Worm (Caenorhabditis elegans) whole organism, L4 larva: Measurements from ENCODE around the gene glb-24.

Experiments
- F26F4.8 ChIP-seq: fragments of 200-800 bp; sonication (Bioruptor generic); conservative IDR thresholded peaks from 2 replicates; pipeline ENCODE4 v1.3.6; 2022; ENCODE audit warnings: missing genetic modification characterization, missing compliant biosample characterization
- Y48G9A.11 ChIP-seq: fragments of 200-800 bp; sonication (Bioruptor generic); IDR thresholded peaks from 2 replicates; pipeline ENCODE4 v1.3.6; 2022; ENCODE audit warnings: missing genetic modification reagents, missing genetic modification characterization, missing compliant biosample characterization
- ZK546.5 ChIP-seq, 2 experiments: sonication (generic microtip); optimal IDR thresholded peaks; 2 replicates each; lab custom pipeline; 2017; ENCODE audit warnings: missing biosample characterization in 2 of 2, missing genetic modification characterization in 2 of 2
- ceh-28 ChIP-seq: fragments of 150-350 bp; optimal IDR thresholded peaks from 2 replicates; lab custom pipeline; 2014; ENCODE audit warnings: missing biosample characterization, missing genetic modification reagents, missing genetic modification characterization
- cey-2 ChIP-seq: sonication (generic microtip); optimal IDR thresholded peaks from 3 replicates; lab custom pipeline; 2017; ENCODE audit warnings: missing genetic modification characterization, mild to moderate bottlenecking, missing compliant biosample characterization, antibody characterized with exemption, borderline replicate concordance; ENCODE audit not compliant: insufficient read depth
- dmd-6 ChIP-seq: fragments of 200-800 bp; sonication (Bioruptor generic); IDR thresholded peaks from 2 replicates; pipeline ENCODE4 v1.3.6; 2022; ENCODE audit warnings: missing genetic modification reagents, missing genetic modification characterization, missing compliant biosample characterization
- dve-1 ChIP-seq: sonication (generic microtip); optimal IDR thresholded peaks from 2 replicates; lab custom pipeline; 2017; ENCODE audit warnings: antibody characterized with exemption, mild to moderate bottlenecking, missing genetic modification characterization, missing compliant biosample characterization; ENCODE audit not compliant: insufficient read depth
- pqm-1 ChIP-seq: sonication (generic microtip); optimal IDR thresholded peaks from 2 replicates; lab custom pipeline; 2017; ENCODE audit warnings: missing biosample characterization, missing genetic modification characterization
- snpc-4 ChIP-seq: fragments of 150-350 bp; optimal IDR thresholded peaks from 2 replicates; lab custom pipeline; 2014; ENCODE audit warnings: missing biosample characterization, missing genetic modification characterization
- spr-1 ChIP-seq: sonication (generic microtip); optimal IDR thresholded peaks from 2 replicates; lab custom pipeline; 2016; ENCODE audit warnings: mild to moderate bottlenecking, missing genetic modification characterization, missing compliant biosample characterization
- spr-3 ChIP-seq: fragments of 200-800 bp; sonication (Bioruptor generic); optimal IDR thresholded peaks from 2 replicates; lab custom pipeline; 2018; ENCODE audit warnings: mild to moderate bottlenecking, missing genetic modification characterization, missing compliant biosample characterization
- unc-39 ChIP-seq: sonication (generic microtip); optimal IDR thresholded peaks from 2 replicates; lab custom pipeline; 2017; ENCODE audit warnings: missing biosample characterization, missing genetic modification characterization
- unc-62 ChIP-seq, 3 experiments: fragments of 150-350 bp in 1 of 3; sonication (generic microtip); optimal IDR thresholded peaks in 2 of 3; peaks in 1 of 3; 1 replicate in 1 of 3; 2 replicates in 2 of 3; lab custom pipeline; 2014 to 2017; ENCODE audit warnings: missing biosample characterization in 3 of 3, missing genetic modification characterization in 3 of 3, missing genetic modification reagents in 3 of 3, missing genotype in 1 of 3

DNA sequence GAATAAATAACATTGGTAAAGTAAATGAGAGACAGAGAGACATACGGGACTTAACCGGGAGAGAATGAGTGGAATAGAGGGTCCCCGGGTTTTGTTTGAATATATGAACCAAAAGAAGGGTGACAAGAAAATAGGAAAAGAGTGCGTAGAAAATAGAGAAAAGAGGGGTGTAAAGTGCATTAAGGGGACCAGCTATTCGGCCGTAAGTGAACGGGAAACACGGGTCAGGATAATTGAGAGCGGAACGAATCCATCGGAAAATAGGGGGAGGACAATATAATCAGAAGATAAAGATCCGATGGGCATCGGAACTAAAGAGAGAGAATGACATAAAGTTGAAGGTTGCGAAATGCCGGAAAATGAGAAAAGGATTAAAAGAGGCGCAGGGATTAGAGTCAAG, 11.6 kb upstream of the glb-24 start:
- no peak for TF ChIP-seq spr-1 (tag; lab: Kevin White, UChicago)
- no peak for TF ChIP-seq ZK546.5 (tag; optimal IDR thresholded peaks at IDR 0.05; lab: Kevin White, UChicago)
- TF ChIP-seq F26F4.8 (GFP tag; lab: Robert Waterston, UW): no peak
- no peak for TF ChIP-seq ceh-28 (tag; lab: Kevin White, UChicago)
- no peak for TF ChIP-seq pqm-1 (tag; lab: Kevin White, UChicago)
- TF ChIP-seq dve-1 (tag; lab: Kevin White, UChicago): no peak
- no peak for TF ChIP-seq spr-3 (GFP tag; lab: Kevin White, UChicago)
- no peak for TF ChIP-seq Y48G9A.11 (GFP tag; lab: Robert Waterston, UW)
- no peak for TF ChIP-seq snpc-4
- no peak for TF ChIP-seq dmd-6 (GFP tag; lab: Robert Waterston, UW)
- TF ChIP-seq unc-39 (tag; lab: Kevin White, UChicago): no peak
- TF ChIP-seq unc-62 (GFP tag; optimal IDR thresholded peaks at IDR 0.05 in 1 of 2; lab: Kevin White, UChicago): no peak
- TF ChIP-seq unc-62 (tag; optimal IDR thresholded peaks at IDR 0.05; lab: Kevin White, UChicago): no peak
- TF ChIP-seq cey-2 (tag; lab: Kevin White, UChicago): no peak
